Fruit fly (Drosophila melanogaster) whole organism, pupa: ENCODE measurements around the gene Ir87a.

Experiments
- CG12605 ChIP-seq: fragments of 200-800 bp; sonication (Bioruptor generic); IDR thresholded peaks from 2 replicates; pipeline ENCODE4 v1.3.6; 2022; ENCODE audit warnings: missing biosample characterization, missing genetic modification characterization
- CG14655 ChIP-seq: fragments of 200-800 bp; sonication (Bioruptor generic); optimal IDR thresholded peaks from 3 replicates; lab custom pipeline; 2017; ENCODE audit warnings: mild to moderate bottlenecking, missing biosample characterization, missing genetic modification reagents, missing genetic modification characterization
- CG15710 ChIP-seq: fragments of 200-800 bp; sonication (Bioruptor generic); optimal IDR thresholded peaks from 2 replicates; lab custom pipeline; 2018; ENCODE audit warnings: missing biosample characterization, mild to moderate bottlenecking, missing genetic modification characterization, moderate library complexity
- CG34367 ChIP-seq: fragments of 200-800 bp; sonication (Bioruptor generic); optimal IDR thresholded peaks from 2 replicates; lab custom pipeline; 2018; ENCODE audit warnings: missing biosample characterization, mild to moderate bottlenecking, missing genetic modification characterization
- CG4496 ChIP-seq: fragments of 200-800 bp; sonication (Bioruptor generic); IDR thresholded peaks from 3 replicates; pipeline ENCODE4 v1.3.6; 2022; ENCODE audit warnings: missing biosample characterization, missing genetic modification characterization
- CG8301 ChIP-seq: fragments of 200-800 bp; sonication (Bioruptor generic); optimal IDR thresholded peaks from 2 replicates; lab custom pipeline; 2018; ENCODE audit warnings: missing biosample characterization, mild to moderate bottlenecking, missing genetic modification characterization
- CG9948 ChIP-seq: fragments of 200-800 bp; sonication (Bioruptor generic); optimal IDR thresholded peaks from 2 replicates; lab custom pipeline; 2018; ENCODE audit warnings: missing biosample characterization, mild to moderate bottlenecking, missing genetic modification characterization, moderate library complexity
- EcR ChIP-seq: fragments of 200-800 bp; sonication (Bioruptor generic); optimal IDR thresholded peaks from 3 replicates; lab custom pipeline; 2019; ENCODE audit warnings: missing biosample characterization, missing genetic modification characterization, mild to moderate bottlenecking, moderate library complexity, missing genetic modification reagents
- Snoo ChIP-seq: fragments of 200-800 bp; sonication (Bioruptor generic); optimal IDR thresholded peaks from 3 replicates; lab custom pipeline; 2017; ENCODE audit warnings: missing biosample characterization, mild to moderate bottlenecking, missing genetic modification characterization, inconsistent platforms
- gl ChIP-seq: fragments of 200-800 bp; sonication (Bioruptor generic); optimal IDR thresholded peaks from 2 replicates; lab custom pipeline; 2018; ENCODE audit warnings: missing biosample characterization, mild to moderate bottlenecking, missing genetic modification characterization

DNA sequence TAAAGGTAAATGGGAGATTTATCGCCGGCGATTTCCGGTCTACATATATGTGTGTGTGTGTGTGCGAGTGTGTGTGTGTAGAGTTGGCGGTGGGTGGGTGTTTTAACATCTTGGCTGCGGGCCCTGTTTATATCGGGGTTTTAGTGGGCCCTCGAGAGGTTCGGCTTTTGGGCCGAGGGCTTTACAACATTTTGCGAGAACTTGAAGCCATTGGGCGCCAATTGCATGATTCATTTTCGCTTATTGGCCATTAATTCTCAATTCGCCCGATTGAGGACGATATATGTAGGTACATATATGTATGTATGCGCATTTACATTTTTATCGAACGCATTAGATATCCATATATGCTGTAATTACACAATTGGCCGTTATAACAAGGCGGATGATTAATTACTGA, 15.8 kb downstream of the Ir87a start:
- TF ChIP-seq gl (tag; lab: Kevin White, UChicago) (no peak), CG12605 (no peak), CG15710 (no peak), CG8301 (tag; lab: Kevin White, UChicago) (no peak), CG14655 (GFP tag; lab: Kevin White, UChicago) (no peak), CG4496 (GFP tag; lab: Robert Waterston, UW) (no peak), CG34367 (tag; lab: Kevin White, UChicago) (no peak), Snoo (tag; lab: Kevin White, UChicago) (no peak), CG9948 (tag; lab: Kevin White, UChicago) (no peak), EcR (GFP tag; lab: Kevin White, UChicago) (no peak)
